Worm (Caenorhabditis elegans) whole organism, L1 larva: ENCODE measurements around the gene degt-1.

ENCODE experiments used
- C04F5.9 ChIP-seq: sonication (generic microtip); optimal IDR thresholded peaks from 2 replicates; lab custom pipeline; 2016; ENCODE audit warnings: missing genetic modification characterization, missing compliant biosample characterization
- C16A3.4 ChIP-seq: fragments of 150-350 bp; optimal IDR thresholded peaks from 2 replicates; lab custom pipeline; 2014; ENCODE audit warnings: missing biosample characterization, missing genetic modification characterization
- C34B4.2 ChIP-seq: sonication (generic microtip); optimal IDR thresholded peaks from 2 replicates; lab custom pipeline; 2017; ENCODE audit warnings: mild to moderate bottlenecking, missing genetic modification characterization, missing compliant biosample characterization
- Y116A8C.19 ChIP-seq: sonication (generic microtip); optimal IDR thresholded peaks from 2 replicates; lab custom pipeline; 2016; ENCODE audit warnings: missing compliant biosample characterization, missing genetic modification characterization, borderline replicate concordance
- aha-1 ChIP-seq: fragments of 150-350 bp; optimal IDR thresholded peaks from 2 replicates; lab custom pipeline; 2014; ENCODE audit warnings: missing biosample characterization, missing genetic modification characterization
- blmp-1 ChIP-seq: fragments of 150-350 bp; optimal IDR thresholded peaks from 2 replicates; lab custom pipeline; 2014; ENCODE audit warnings: missing biosample characterization, missing genetic modification characterization
- ceh-63 ChIP-seq: fragments of 200-800 bp; sonication (Bioruptor generic); optimal IDR thresholded peaks from 2 replicates; lab custom pipeline; 2018; ENCODE audit warnings: mild to moderate bottlenecking, missing genetic modification characterization, missing compliant biosample characterization
- ceh-88 ChIP-seq: fragments of 200-800 bp; sonication (Bioruptor generic); IDR thresholded peaks from 2 replicates; pipeline ENCODE4 v1.3.6; 2022; ENCODE audit warnings: missing genetic modification characterization, missing compliant biosample characterization
- dsc-1 ChIP-seq: sonication (generic microtip); optimal IDR thresholded peaks from 2 replicates; lab custom pipeline; 2016; ENCODE audit warnings: mild to moderate bottlenecking, missing genetic modification characterization, missing compliant biosample characterization
- efl-3 ChIP-seq: fragments of 200-800 bp; sonication (Bioruptor generic); optimal IDR thresholded peaks from 2 replicates; lab custom pipeline; 2018; ENCODE audit warnings: mild to moderate bottlenecking, missing genetic modification characterization, missing compliant biosample characterization
- egl-13 ChIP-seq: sonication (generic microtip); optimal IDR thresholded peaks from 2 replicates; lab custom pipeline; 2016; ENCODE audit warnings: missing genotype, missing genetic modification reagents, missing genetic modification characterization, missing compliant biosample characterization
- egl-27 ChIP-seq, 2 experiments: fragments of 150-350 bp in 1 of 2; sonication (generic microtip); optimal IDR thresholded peaks; 3 replicates each; lab custom pipeline; 2017 to 2018; ENCODE audit warnings: missing biosample characterization in 2 of 2, missing genetic modification characterization in 2 of 2, missing genetic modification reagents in 2 of 2
- elt-3 ChIP-seq, 6 experiments: fragments of 150-350 bp in 1 of 6; sonication (generic microtip); optimal IDR thresholded peaks; 2 replicates each; lab custom pipeline; 2017 to 2018; ENCODE audit warnings: missing biosample characterization in 6 of 6, missing genetic modification characterization in 6 of 6, inconsistent platforms in 1 of 6
- ets-5 ChIP-seq: fragments of 200-800 bp; sonication (Bioruptor generic); IDR thresholded peaks from 2 replicates; pipeline ENCODE4 v1.3.6; 2022; ENCODE audit warnings: missing genetic modification characterization, missing compliant biosample characterization
- fkh-10 ChIP-seq: sonication (generic microtip); optimal IDR thresholded peaks from 2 replicates; lab custom pipeline; 2017; ENCODE audit warnings: missing biosample characterization, missing genetic modification reagents, missing genetic modification characterization
- fkh-4 ChIP-seq: sonication (generic microtip); optimal IDR thresholded peaks from 2 replicates; lab custom pipeline; 2016; ENCODE audit warnings: missing compliant biosample characterization, missing genetic modification characterization, borderline replicate concordance
- fkh-8 ChIP-seq: sonication (generic microtip); optimal IDR thresholded peaks from 2 replicates; lab custom pipeline; 2016; ENCODE audit warnings: mild to moderate bottlenecking, missing genetic modification characterization, missing compliant biosample characterization
- fos-1 ChIP-seq: fragments of 150-350 bp; optimal IDR thresholded peaks from 2 replicates; lab custom pipeline; 2014; ENCODE audit warnings: missing biosample characterization, missing genetic modification characterization
- grh-1 ChIP-seq: fragments of 200-800 bp; sonication (Bioruptor generic); IDR thresholded peaks from 2 replicates; pipeline ENCODE4 v1.3.6; 2022; ENCODE audit warnings: missing genetic modification reagents, missing genetic modification characterization, missing compliant biosample characterization
- hlh-17 ChIP-seq: fragments of 200-800 bp; sonication (Bioruptor generic); optimal IDR thresholded peaks from 2 replicates; lab custom pipeline; 2018; ENCODE audit warnings: missing genetic modification characterization, mild to moderate bottlenecking, missing compliant biosample characterization, moderate library complexity, borderline replicate concordance
- isw-1 ChIP-seq: fragments of 200-800 bp; sonication (Bioruptor generic); IDR thresholded peaks from 2 replicates; pipeline ENCODE4 v1.3.6; 2022; ENCODE audit warnings: missing genetic modification characterization, missing compliant biosample characterization
- jun-1 ChIP-seq: fragments of 150-350 bp; optimal IDR thresholded peaks from 2 replicates; lab custom pipeline; 2014; ENCODE audit warnings: missing biosample characterization, missing genetic modification reagents, missing genetic modification characterization
- lin-13 ChIP-seq: fragments of 150-350 bp; optimal IDR thresholded peaks from 2 replicates; lab custom pipeline; 2014; ENCODE audit warnings: missing biosample characterization, missing genetic modification reagents, missing genetic modification characterization
- lin-35 ChIP-seq, 2 experiments: fragments of 150-350 bp; optimal IDR thresholded peaks; 2 replicates each; lab custom pipeline; 2014; ENCODE audit warnings: missing biosample characterization in 2 of 2, missing genetic modification characterization in 2 of 2, missing genetic modification reagents in 2 of 2
- lir-3 ChIP-seq: sonication (generic microtip); optimal IDR thresholded peaks from 2 replicates; lab custom pipeline; 2016; ENCODE audit warnings: mild to moderate bottlenecking, missing genetic modification characterization, moderate library complexity, missing compliant biosample characterization; ENCODE audit not compliant: poor library complexity
- lsy-2 ChIP-seq, 2 experiments: fragments of 150-350 bp; optimal IDR thresholded peaks; 2 replicates each; lab custom pipeline; 2014; ENCODE audit warnings: missing biosample characterization in 2 of 2, missing genetic modification characterization in 2 of 2
- mef-2 ChIP-seq: fragments of 150-350 bp; optimal IDR thresholded peaks from 2 replicates; lab custom pipeline; 2014; ENCODE audit warnings: missing biosample characterization, missing genetic modification characterization
- nhr-12 ChIP-seq: sonication (generic microtip); optimal IDR thresholded peaks from 2 replicates; lab custom pipeline; 2017; ENCODE audit warnings: missing biosample characterization, missing genetic modification characterization
- nhr-28 ChIP-seq: fragments of 150-350 bp; optimal IDR thresholded peaks from 2 replicates; lab custom pipeline; 2014; ENCODE audit warnings: missing biosample characterization, missing genetic modification characterization
- nhr-90 ChIP-seq: sonication (generic microtip); optimal IDR thresholded peaks from 2 replicates; lab custom pipeline; 2016; ENCODE audit warnings: mild to moderate bottlenecking, missing genetic modification characterization, missing compliant biosample characterization; ENCODE audit not compliant: poor library complexity
- pag-3 ChIP-seq: sonication (generic microtip); optimal IDR thresholded peaks from 2 replicates; lab custom pipeline; 2017; ENCODE audit warnings: missing genetic modification characterization, mild to moderate bottlenecking, missing compliant biosample characterization, antibody characterized with exemption, borderline replicate concordance; ENCODE audit not compliant: insufficient read depth
- skn-1 ChIP-seq: fragments of 150-350 bp; optimal IDR thresholded peaks from 2 replicates; lab custom pipeline; 2014; ENCODE audit warnings: missing biosample characterization, missing genetic modification characterization
- snu-23 ChIP-seq: sonication (generic microtip); optimal IDR thresholded peaks from 2 replicates; lab custom pipeline; 2016; ENCODE audit warnings: missing genetic modification characterization, missing compliant biosample characterization
- sox-4 ChIP-seq: sonication (generic microtip); optimal IDR thresholded peaks from 2 replicates; lab custom pipeline; 2016; ENCODE audit warnings: missing genetic modification characterization, missing compliant biosample characterization
- sup-37 ChIP-seq: fragments of 200-800 bp; sonication (Bioruptor generic); optimal IDR thresholded peaks from 2 replicates; lab custom pipeline; 2018; ENCODE audit warnings: mild to moderate bottlenecking, missing genetic modification characterization, missing compliant biosample characterization
- swsn-7 ChIP-seq: sonication (generic microtip); optimal IDR thresholded peaks from 2 replicates; lab custom pipeline; 2016; ENCODE audit warnings: missing genetic modification characterization, missing compliant biosample characterization
- tbx-2 ChIP-seq: sonication (generic microtip); optimal IDR thresholded peaks from 2 replicates; lab custom pipeline; 2016; ENCODE audit warnings: missing genetic modification characterization, missing compliant biosample characterization
- tlp-1 ChIP-seq: fragments of 150-350 bp; optimal IDR thresholded peaks from 2 replicates; lab custom pipeline; 2014; ENCODE audit warnings: missing biosample characterization, missing genetic modification characterization
- unc-130 ChIP-seq: fragments of 150-350 bp; optimal IDR thresholded peaks from 2 replicates; lab custom pipeline; 2017; ENCODE audit warnings: missing biosample characterization, missing genetic modification characterization, inconsistent platforms
- unc-30 ChIP-seq: sonication (generic microtip); optimal IDR thresholded peaks from 2 replicates; lab custom pipeline; 2017; ENCODE audit warnings: missing biosample characterization, missing genetic modification characterization
- unc-62 ChIP-seq: fragments of 150-350 bp; optimal IDR thresholded peaks from 2 replicates; lab custom pipeline; 2014; ENCODE audit warnings: missing biosample characterization, missing genetic modification reagents, missing genetic modification characterization
- unc-98 ChIP-seq: fragments of 200-800 bp; sonication (Bioruptor generic); IDR thresholded peaks from 2 replicates; pipeline ENCODE4 v1.3.6; 2022; ENCODE audit warnings: missing genetic modification characterization, missing compliant biosample characterization
- xbp-1 ChIP-seq: sonication (generic microtip); optimal IDR thresholded peaks from 2 replicates; lab custom pipeline; 2016; ENCODE audit warnings: missing genetic modification characterization, missing compliant biosample characterization
- zag-1 ChIP-seq: fragments of 150-350 bp; optimal IDR thresholded peaks from 2 replicates; lab custom pipeline; 2014; ENCODE audit warnings: missing biosample characterization, missing genetic modification characterization
- ztf-4 ChIP-seq: fragments of 150-350 bp; optimal IDR thresholded peaks from 2 replicates; lab custom pipeline; 2014; ENCODE audit warnings: missing biosample characterization, missing genetic modification characterization

Gene degt-1

ce11 chrV:10525902-10526301 lies 14.2 kb upstream of the degt-1 start, which contains the start of the genes C35A5.8 and hda-11 (continued):
- TF ChIP-seq xbp-1 (tag; lab: Kevin White, UChicago) (peak; percentile 80), ceh-63 (peak; percentile 59), jun-1 (no peak), dsc-1 (peak; percentile 88), nhr-28 (tag; lab: Kevin White, UChicago) (no peak), snu-23 (GFP tag; lab: Kevin White, UChicago) (peak; percentile 86), ztf-4 (tag; lab: Kevin White, UChicago) (peak; percentile 34), aha-1 (tag; lab: Kevin White, UChicago) (no peak), skn-1 (tag; lab: Kevin White, UChicago) (peak; percentile 52), fos-1 (tag; lab: Kevin White, UChicago) (peak; percentile 20), lin-13 (peak; percentile 36), lin-35 (GFP tag; optimal IDR thresholded peaks at IDR 0.05; lab: Kevin White, UChicago) (peak; percentile 71 to 74), unc-98 (GFP tag; lab: Robert Waterston, UW) (peak; percentile 79), unc-62 (GFP tag; lab: Kevin White, UChicago) (no peak)

- TF ChIP-seq blmp-1 (tag; lab: Kevin White, UChicago) (peak; percentile 96), efl-3 (no peak), sox-4 (tag; lab: Kevin White, UChicago) (no peak)
Observed at ce11 chrV:10528500-10528899, 11.6 kb upstream of the degt-1 start, which contains the start of gene F25D1.3. F25D1.3 (plus strand) TSS chrV:10528724.

- TF ChIP-seq isw-1 (GFP tag; lab: Robert Waterston, UW) (no peak), blmp-1 (tag; lab: Kevin White, UChicago) (peak; percentile 93), egl-13 (tag; lab: Kevin White, UChicago) (no peak), pag-3 (tag; lab: Kevin White, UChicago) (no peak), lir-3 (tag; lab: Kevin White, UChicago) (no peak), tbx-2 (tag; lab: Kevin White, UChicago) (no peak)
Observed at ce11 chrV:10529600-10529999, 10.5 kb upstream of the degt-1 start.

- TF ChIP-seq ets-5 (GFP tag; lab: Robert Waterston, UW) (no peak), unc-30 (tag; lab: Kevin White, UChicago) (no peak), C04F5.9 (no peak), fkh-10 (GFP tag; lab: Kevin White, UChicago) (no peak), Y116A8C.19 (tag; lab: Kevin White, UChicago) (no peak), nhr-12 (no peak), C16A3.4 (tag; lab: Kevin White, UChicago) (no peak), unc-130 (tag; lab: Kevin White, UChicago) (no peak), pag-3 (tag; lab: Kevin White, UChicago) (no peak), isw-1 (GFP tag; lab: Robert Waterston, UW) (no peak)
Observed at ce11 chrV:10532725-10533124, 7.4 kb upstream of the degt-1 start, which contains the start of gene txt-10. txt-10 (minus strand) TSS chrV:10532825.

- no peak for TF ChIP-seq tlp-1
- no peak for TF ChIP-seq lsy-2 (tag; optimal IDR thresholded peaks at IDR 0.05; lab: Kevin White, UChicago)
- no peak for TF ChIP-seq mef-2 (tag; lab: Kevin White, UChicago)
- no peak for TF ChIP-seq hlh-17
- no peak for TF ChIP-seq egl-27 (tag; optimal IDR thresholded peaks at IDR 0.05; lab: Kevin White, UChicago)
- TF ChIP-seq zag-1 (tag; lab: Kevin White, UChicago) = no peak
- no peak for TF ChIP-seq efl-3
- no peak for TF ChIP-seq sup-37 (GFP tag; lab: Kevin White, UChicago)
- TF ChIP-seq fkh-8 (tag; lab: Kevin White, UChicago) = peak; percentile 50
- TF ChIP-seq ceh-63 = no peak
- TF ChIP-seq swsn-7 (tag; lab: Kevin White, UChicago) = no peak
- peak in 1 of 6 experiments; percentile 17 for TF ChIP-seq elt-3 (tag; optimal IDR thresholded peaks at IDR 0.05; lab: Kevin White, UChicago)
- no peak for TF ChIP-seq grh-1 (GFP tag; lab: Robert Waterston, UW)
- no peak for TF ChIP-seq ceh-88 (GFP tag; lab: Robert Waterston, UW)
- TF ChIP-seq fkh-4 (tag; lab: Kevin White, UChicago) = no peak
- no peak for TF ChIP-seq C34B4.2 (tag; lab: Kevin White, UChicago)
- no peak for TF ChIP-seq nhr-28 (tag; lab: Kevin White, UChicago)
- TF ChIP-seq nhr-90 (tag; lab: Kevin White, UChicago) = peak; percentile 24
- TF ChIP-seq nhr-12 = no peak
Observed at ce11 chrV:10535325-10535724, 4.8 kb upstream of the degt-1 start.
